Fruit fly (Drosophila melanogaster) whole organism, prepupa: ENCODE results near the gene Cyt-c-p.

Source experiments
- Blimp-1 ChIP-seq: fragments of 200-800 bp; sonication (Bioruptor generic); optimal IDR thresholded peaks from 3 replicates; lab custom pipeline; 2017; ENCODE audit warnings: missing biosample characterization, missing genetic modification characterization, mild to moderate bottlenecking, moderate library complexity, missing genetic modification reagents
- CG10631 ChIP-seq: fragments of 200-800 bp; sonication (Bioruptor generic); optimal IDR thresholded peaks from 2 replicates; lab custom pipeline; 2016; ENCODE audit warnings: missing biosample characterization, missing genetic modification characterization
- CG10669 ChIP-seq: fragments of 200-800 bp; sonication (Bioruptor generic); optimal IDR thresholded peaks from 3 replicates; lab custom pipeline; 2018; ENCODE audit warnings: missing biosample characterization, mild to moderate bottlenecking, missing genetic modification characterization, moderate library complexity
- CG11294 ChIP-seq: fragments of 200-800 bp; sonication (Bioruptor generic); IDR thresholded peaks from 2 replicates; pipeline ENCODE4 v1.3.6; 2022; ENCODE audit warnings: missing biosample characterization, missing genetic modification characterization
- CG11762 ChIP-seq: fragments of 200-800 bp; sonication (Bioruptor generic); optimal IDR thresholded peaks from 3 replicates; lab custom pipeline; 2016; ENCODE audit warnings: missing biosample characterization, missing genetic modification characterization; ENCODE audit not compliant: insufficient read depth
- CG11902 ChIP-seq: fragments of 200-800 bp; sonication (Bioruptor generic); optimal IDR thresholded peaks from 3 replicates; lab custom pipeline; 2016; ENCODE audit warnings: missing biosample characterization, missing genetic modification characterization
- CG15336 ChIP-seq: fragments of 200-800 bp; sonication (Bioruptor generic); IDR thresholded peaks from 2 replicates; pipeline ENCODE4 v1.3.6; 2022; ENCODE audit warnings: missing biosample characterization, missing genetic modification characterization
- CG16779 ChIP-seq: fragments of 200-800 bp; sonication (Bioruptor generic); optimal IDR thresholded peaks from 3 replicates; lab custom pipeline; 2017; ENCODE audit warnings: missing biosample characterization, mild to moderate bottlenecking, missing genetic modification characterization
- CG3032 ChIP-seq: fragments of 200-800 bp; optimal IDR thresholded peaks from 2 replicates; lab custom pipeline; 2019; ENCODE audit warnings: missing biosample characterization, mild to moderate bottlenecking, missing genetic modification characterization, moderate library complexity
- CG34406 ChIP-seq: fragments of 200-800 bp; sonication (Bioruptor generic); optimal IDR thresholded peaks from 3 replicates; lab custom pipeline; 2016; ENCODE audit warnings: missing biosample characterization, missing genetic modification characterization
- CG3919 ChIP-seq: fragments of 200-800 bp; sonication (Bioruptor generic); optimal IDR thresholded peaks from 3 replicates; lab custom pipeline; 2016; ENCODE audit warnings: missing biosample characterization, missing genetic modification characterization
- CG4318 ChIP-seq: fragments of 200-800 bp; sonication (Bioruptor generic); optimal IDR thresholded peaks from 3 replicates; lab custom pipeline; 2017; ENCODE audit warnings: missing biosample characterization, mild to moderate bottlenecking, missing genetic modification characterization
- CG6163 ChIP-seq: fragments of 200-800 bp; sonication (Bioruptor generic); IDR thresholded peaks from 3 replicates; pipeline ENCODE4 v1.3.6; 2022; ENCODE audit warnings: missing biosample characterization, missing genetic modification characterization
- CG6808 ChIP-seq: fragments of 200-800 bp; sonication (Bioruptor generic); optimal IDR thresholded peaks from 3 replicates; lab custom pipeline; 2017; ENCODE audit warnings: missing biosample characterization, missing genetic modification characterization, mild to moderate bottlenecking, moderate library complexity, missing genetic modification reagents
- CG6854 ChIP-seq: fragments of 200-800 bp; sonication (Bioruptor generic); optimal IDR thresholded peaks from 2 replicates; lab custom pipeline; 2017; ENCODE audit warnings: missing biosample characterization, mild to moderate bottlenecking, missing genetic modification characterization
- CG7368 ChIP-seq: fragments of 200-800 bp; sonication (Bioruptor generic); optimal IDR thresholded peaks from 3 replicates; lab custom pipeline; 2016; ENCODE audit warnings: missing biosample characterization, missing genetic modification characterization
- CG8119 ChIP-seq: fragments of 200-800 bp; sonication (Bioruptor generic); IDR thresholded peaks from 3 replicates; pipeline ENCODE4 v1.3.6; 2022; ENCODE audit warnings: missing biosample characterization, missing genetic modification characterization
- CG8632 ChIP-seq: fragments of 200-800 bp; sonication (Bioruptor generic); optimal IDR thresholded peaks from 3 replicates; lab custom pipeline; 2016; ENCODE audit warnings: missing biosample characterization, missing genetic modification characterization
- CG9139 ChIP-seq: fragments of 200-800 bp; sonication (Bioruptor generic); optimal IDR thresholded peaks from 3 replicates; lab custom pipeline; 2017; ENCODE audit warnings: missing biosample characterization, mild to moderate bottlenecking, missing genetic modification characterization
- Eip75B ChIP-seq: fragments of 200-800 bp; sonication (Bioruptor generic); optimal IDR thresholded peaks from 3 replicates; lab custom pipeline; 2016; ENCODE audit warnings: missing biosample characterization, missing genetic modification characterization
- Eip78C ChIP-seq: fragments of 200-800 bp; sonication (Bioruptor generic); peaks from one replicate; lab custom pipeline; 2016; ENCODE audit warnings: missing biosample characterization, missing genetic modification characterization
- Eip93F ChIP-seq: fragments of 200-800 bp; sonication (Bioruptor generic); optimal IDR thresholded peaks from 2 replicates; lab custom pipeline; 2016; ENCODE audit warnings: missing biosample characterization, mild to moderate bottlenecking, missing genetic modification characterization
- Ets21C ChIP-seq: fragments of 200-800 bp; sonication (Bioruptor generic); optimal IDR thresholded peaks from 3 replicates; lab custom pipeline; 2016; ENCODE audit warnings: missing biosample characterization, missing genetic modification characterization
- Ets96B ChIP-seq: fragments of 200-800 bp; optimal IDR thresholded peaks from 2 replicates; lab custom pipeline; 2019; ENCODE audit warnings: missing biosample characterization, mild to moderate bottlenecking, missing genetic modification characterization, moderate library complexity
- Hr38 ChIP-seq: sonication (Bioruptor generic); optimal IDR thresholded peaks from 2 replicates; lab custom pipeline; 2016; ENCODE audit warnings: missing biosample characterization, missing genetic modification characterization
- Hr39 ChIP-seq: fragments of 200-800 bp; sonication (Bioruptor generic); optimal IDR thresholded peaks from 2 replicates; lab custom pipeline; 2016; ENCODE audit warnings: missing biosample characterization, missing genetic modification characterization
- Hr4 ChIP-seq: fragments of 200-800 bp; sonication (Bioruptor generic); optimal IDR thresholded peaks from 3 replicates; lab custom pipeline; 2016; ENCODE audit warnings: missing biosample characterization, missing genetic modification characterization
- Lpt ChIP-seq: fragments of 200-800 bp; sonication (Bioruptor generic); optimal IDR thresholded peaks from 3 replicates; lab custom pipeline; 2016; ENCODE audit warnings: missing biosample characterization, missing genetic modification characterization
- Met ChIP-seq: fragments of 200-800 bp; sonication (Bioruptor generic); optimal IDR thresholded peaks from 3 replicates; lab custom pipeline; 2016; ENCODE audit warnings: missing biosample characterization, missing genetic modification characterization
- OdsH ChIP-seq: fragments of 200-800 bp; sonication (Bioruptor generic); optimal IDR thresholded peaks from 3 replicates; lab custom pipeline; 2016; ENCODE audit warnings: missing biosample characterization, missing genetic modification characterization
- Smox ChIP-seq: fragments of 200-800 bp; sonication (Bioruptor generic); optimal IDR thresholded peaks from 3 replicates; lab custom pipeline; 2016; ENCODE audit warnings: missing biosample characterization, missing genetic modification characterization
- Sox14 ChIP-seq: fragments of 200-800 bp; sonication (Bioruptor generic); optimal IDR thresholded peaks from 3 replicates; lab custom pipeline; 2016; ENCODE audit warnings: missing biosample characterization, missing genetic modification characterization
- Sox15 ChIP-seq: fragments of 200-800 bp; sonication (Bioruptor generic); optimal IDR thresholded peaks from 3 replicates; lab custom pipeline; 2016; ENCODE audit warnings: missing biosample characterization, missing genetic modification characterization
- achi ChIP-seq: fragments of 200-800 bp; sonication (Bioruptor generic); optimal IDR thresholded peaks from 3 replicates; lab custom pipeline; 2016; ENCODE audit warnings: missing biosample characterization, missing genetic modification characterization
- cyc ChIP-seq: fragments of 200-800 bp; sonication (Bioruptor generic); optimal IDR thresholded peaks from 3 replicates; lab custom pipeline; 2016; ENCODE audit warnings: missing biosample characterization, missing genetic modification characterization
- dac ChIP-seq: fragments of 200-800 bp; sonication (Bioruptor generic); optimal IDR thresholded peaks from 2 replicates; lab custom pipeline; 2017; ENCODE audit warnings: missing biosample characterization, mild to moderate bottlenecking, missing genetic modification characterization
- dsx ChIP-seq: fragments of 200-800 bp; optimal IDR thresholded peaks from 3 replicates; lab custom pipeline; 2019; ENCODE audit warnings: missing biosample characterization, mild to moderate bottlenecking, missing genetic modification characterization, moderate library complexity; ENCODE audit not compliant: poor library complexity, severe bottlenecking
- eg ChIP-seq: fragments of 200-800 bp; sonication (Bioruptor generic); IDR thresholded peaks from 3 replicates; pipeline ENCODE4 v1.3.6; 2022; ENCODE audit warnings: missing biosample characterization, missing genetic modification characterization
- esn ChIP-seq: fragments of 200-800 bp; sonication (Bioruptor generic); optimal IDR thresholded peaks from 2 replicates; lab custom pipeline; 2016; ENCODE audit warnings: missing biosample characterization, mild to moderate bottlenecking, missing genetic modification characterization, moderate library complexity
- fd59A ChIP-seq: fragments of 200-800 bp; sonication (Bioruptor generic); optimal IDR thresholded peaks from 2 replicates; lab custom pipeline; 2017; ENCODE audit warnings: missing biosample characterization, mild to moderate bottlenecking, missing genetic modification characterization, missing genetic modification reagents
- fd85E ChIP-seq: fragments of 200-800 bp; sonication (Bioruptor generic); optimal IDR thresholded peaks from 3 replicates; lab custom pipeline; 2016; ENCODE audit warnings: missing biosample characterization, missing genetic modification characterization
- fkh ChIP-seq: fragments of 200-800 bp; sonication (Bioruptor generic); optimal IDR thresholded peaks from 3 replicates; lab custom pipeline; 2017; ENCODE audit warnings: missing biosample characterization, mild to moderate bottlenecking, missing genetic modification characterization, moderate library complexity
- lz ChIP-seq: fragments of 200-800 bp; sonication (Bioruptor generic); optimal IDR thresholded peaks from 3 replicates; lab custom pipeline; 2016; ENCODE audit warnings: missing biosample characterization, missing genetic modification characterization
- net ChIP-seq: fragments of 200-800 bp; sonication (Bioruptor generic); optimal IDR thresholded peaks from 3 replicates; lab custom pipeline; 2016; ENCODE audit warnings: missing biosample characterization, missing genetic modification characterization
- pdm3 ChIP-seq: fragments of 200-800 bp; sonication (Bioruptor generic); optimal IDR thresholded peaks from 3 replicates; lab custom pipeline; 2016; ENCODE audit warnings: missing biosample characterization, missing genetic modification characterization
- spab ChIP-seq: fragments of 200-800 bp; sonication (Bioruptor generic); optimal IDR thresholded peaks from 2 replicates; lab custom pipeline; 2017; ENCODE audit warnings: missing biosample characterization, mild to moderate bottlenecking, missing genetic modification characterization, missing genetic modification reagents
- ss ChIP-seq, 2 experiments: fragments of 200-800 bp; sonication (Bioruptor generic); optimal IDR thresholded peaks; 2 replicates in 1 of 2; 3 replicates in 1 of 2; lab custom pipeline; 2017 to 2018; ENCODE audit warnings: mild to moderate bottlenecking in 2 of 2, missing biosample characterization in 2 of 2, missing genetic modification characterization in 2 of 2, moderate library complexity in 1 of 2
- svp ChIP-seq: fragments of 200-800 bp; sonication (Bioruptor generic); peaks from one replicate; lab custom pipeline; 2016; ENCODE audit warnings: missing biosample characterization, missing genetic modification characterization
- topi ChIP-seq: fragments of 200-800 bp; sonication (Bioruptor generic); optimal IDR thresholded peaks from 3 replicates; lab custom pipeline; 2016; ENCODE audit warnings: missing biosample characterization, missing genetic modification characterization
- vri ChIP-seq: fragments of 200-800 bp; sonication (Bioruptor generic); optimal IDR thresholded peaks from 3 replicates; lab custom pipeline; 2016; ENCODE audit warnings: missing biosample characterization, mild to moderate bottlenecking, missing genetic modification characterization

Cyt-c-p gene

DNA sequence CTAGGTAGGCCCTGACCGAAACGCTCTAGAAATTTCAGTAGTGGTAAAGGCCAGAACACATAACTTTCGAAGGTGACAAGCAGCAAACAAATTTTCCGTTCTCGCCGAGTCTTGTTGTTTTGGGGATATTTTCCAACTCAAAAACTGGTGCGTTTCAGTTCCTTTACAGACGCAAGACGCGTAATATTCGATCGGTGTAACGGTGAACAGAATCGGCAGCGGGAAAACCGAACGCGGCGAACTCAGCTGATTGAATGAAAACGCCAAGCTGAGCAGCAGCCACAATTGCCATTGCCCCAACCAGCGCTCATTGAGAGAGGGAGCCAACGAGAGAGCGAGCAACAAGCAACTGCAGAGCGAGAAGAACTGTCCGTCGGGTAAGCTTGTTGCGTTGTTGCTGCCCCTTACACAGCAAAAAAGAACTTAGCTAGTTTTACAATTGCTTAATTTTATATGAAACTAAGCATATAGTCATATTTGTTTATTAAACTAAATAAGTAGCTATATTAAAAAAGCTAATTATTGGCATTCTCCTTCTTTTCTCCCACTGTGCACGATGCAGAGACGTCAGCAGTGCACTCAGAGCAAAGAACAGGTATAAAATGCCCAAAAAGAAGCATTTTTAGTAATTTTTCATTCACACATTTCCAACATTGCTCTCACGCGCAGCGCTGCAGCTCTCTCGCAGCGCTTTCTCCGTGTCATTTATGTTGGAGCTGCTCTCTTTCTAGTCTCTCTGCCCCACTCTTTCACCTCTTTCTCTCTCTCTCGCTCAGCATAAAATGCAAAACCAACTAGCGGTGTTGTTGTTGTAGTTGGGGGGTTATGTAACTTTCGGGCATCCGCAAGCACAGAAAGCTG lies 3.7 kb upstream of the Cyt-c-p start, which contains the start of the genes Cyt-c-d and CG31808:
TSS of gene Cyt-c-d (plus strand) at position 51 of the 861 bp plus-strand sequence.
TSS of gene CG31808 (minus strand) at position 355 of the 861 bp plus-strand sequence.
- peak; percentile 94 for TF ChIP-seq CG3032 (tag; lab: Kevin White, UChicago)
- peak; percentile 95 for TF ChIP-seq vri (GFP tag; lab: Kevin White, UChicago)
- peak; percentile 97 for TF ChIP-seq topi (GFP tag; lab: Kevin White, UChicago)
- peak; percentile 90 for TF ChIP-seq CG11902 (GFP tag; lab: Kevin White, UChicago)
- peak; percentile 96 for TF ChIP-seq Smox
- TF ChIP-seq CG6163 (GFP tag; lab: Robert Waterston, UW), result peak; percentile 99
- peak; percentile 99 for TF ChIP-seq eg
- peak; percentile 61 for TF ChIP-seq fkh (GFP tag; lab: Kevin White, UChicago)
- TF ChIP-seq Ets96B (tag; lab: Kevin White, UChicago), result peak; percentile 94
- peak; percentile 96 for TF ChIP-seq CG34406 (GFP tag; lab: Kevin White, UChicago)
- TF ChIP-seq Eip93F (GFP tag; lab: Kevin White, UChicago), result peak; percentile 88
- TF ChIP-seq Eip78C (GFP tag; lab: Kevin White, UChicago), result peak; percentile 100
- TF ChIP-seq CG6808 (GFP tag; lab: Kevin White, UChicago), result peak; percentile 92
- TF ChIP-seq CG7368, result peak; percentile 95
- TF ChIP-seq Sox14 (GFP tag; lab: Kevin White, UChicago), result peak; percentile 97
- TF ChIP-seq pdm3 (GFP tag; lab: Kevin White, UChicago), result peak; percentile 98
- TF ChIP-seq cyc (GFP tag; lab: Kevin White, UChicago), result peak; percentile 97
- TF ChIP-seq Ets21C (GFP tag; lab: Kevin White, UChicago), result peak; percentile 93
- TF ChIP-seq dac (GFP tag; lab: Kevin White, UChicago), result peak; percentile 99
- TF ChIP-seq CG8119 (GFP tag; lab: Robert Waterston, UW), result peak; percentile 99
- peak; percentile 97 for TF ChIP-seq CG10631 (GFP tag; lab: Kevin White, UChicago)
- peak; percentile 95 for TF ChIP-seq CG11762 (GFP tag; lab: Kevin White, UChicago)
- TF ChIP-seq CG11294, result peak; percentile 97
- peak; percentile 97 for TF ChIP-seq achi
- TF ChIP-seq Sox15 (GFP tag; lab: Kevin White, UChicago), result peak; percentile 89
- peak; percentile 85 for TF ChIP-seq Blimp-1 (GFP tag; lab: Kevin White, UChicago)
- TF ChIP-seq svp (GFP tag; lab: Kevin White, UChicago), result peak; percentile 98
- peak; percentile 100 for TF ChIP-seq CG15336 (GFP tag; lab: Robert Waterston, UW)
- peak; percentile 95 for TF ChIP-seq CG16779 (tag; lab: Kevin White, UChicago)
- peak; percentile 98 for TF ChIP-seq Met (GFP tag; lab: Kevin White, UChicago)
- TF ChIP-seq spab (GFP tag; lab: Kevin White, UChicago), result peak; percentile 94
- TF ChIP-seq CG8632 (GFP tag; lab: Kevin White, UChicago), result peak; percentile 95
- TF ChIP-seq fd59A (GFP tag; lab: Kevin White, UChicago), result peak; percentile 90
- peak; percentile 94 for TF ChIP-seq Hr39 (GFP tag; lab: Kevin White, UChicago)
- peak; percentile 98 for TF ChIP-seq OdsH
- peak; percentile 96 for TF ChIP-seq Eip75B (GFP tag; lab: Kevin White, UChicago)
- TF ChIP-seq lz (GFP tag; lab: Kevin White, UChicago), result peak; percentile 97
- peak; percentile 99 for TF ChIP-seq CG3919
- peak; percentile 93 for TF ChIP-seq fd85E (GFP tag; lab: Kevin White, UChicago)
- peak; percentile 84 for TF ChIP-seq CG9139 (GFP tag; lab: Kevin White, UChicago)
- peak; percentile 93 for TF ChIP-seq dsx (GFP tag; lab: Kevin White, UChicago)
- peak; percentile 98 for TF ChIP-seq CG4318 (GFP tag; lab: Kevin White, UChicago)
- peak; percentile 42 for TF ChIP-seq Hr38 (GFP tag; lab: Kevin White, UChicago)
- peak; percentile 91 for TF ChIP-seq ss (GFP tag; optimal IDR thresholded peaks at IDR 0.05; lab: Kevin White, UChicago)
- peak; percentile 99 for TF ChIP-seq Lpt (GFP tag; lab: Kevin White, UChicago)
- peak; percentile 99 for TF ChIP-seq Hr4 (GFP tag; lab: Kevin White, UChicago)
- TF ChIP-seq CG6854 (GFP tag; lab: Kevin White, UChicago), result peak; percentile 93
- TF ChIP-seq CG10669, result peak; percentile 94
- TF ChIP-seq esn (GFP tag; lab: Kevin White, UChicago), result peak; percentile 98
- TF ChIP-seq net (GFP tag; lab: Kevin White, UChicago), result peak; percentile 98
